Fruit fly (Drosophila melanogaster) whole organism, embryonic: ENCODE results near the gene hale.

Source experiments
- Blimp-1 ChIP-seq: fragments of 200-800 bp; sonication (Bioruptor generic); optimal IDR thresholded peaks from 3 replicates; lab custom pipeline; 2018; ENCODE audit warnings: missing biosample characterization, missing genetic modification characterization, mild to moderate bottlenecking, moderate library complexity, missing genetic modification reagents
- CG12299 ChIP-seq: fragments of 200-800 bp; sonication (Bioruptor generic); optimal IDR thresholded peaks from 2 replicates; lab custom pipeline; 2018; ENCODE audit warnings: missing biosample characterization, mild to moderate bottlenecking, missing genetic modification characterization
- CG13424 ChIP-seq: fragments of 200-800 bp; sonication (Bioruptor generic); optimal IDR thresholded peaks from 2 replicates; lab custom pipeline; 2019; ENCODE audit warnings: missing biosample characterization, mild to moderate bottlenecking, missing genetic modification characterization, moderate library complexity
- CG15073 ChIP-seq: fragments of 200-800 bp; sonication (Bioruptor generic); optimal IDR thresholded peaks from 2 replicates; lab custom pipeline; 2016; ENCODE audit warnings: missing biosample characterization, missing genetic modification characterization
- CG17186 ChIP-seq: fragments of 200-800 bp; sonication (Bioruptor generic); optimal IDR thresholded peaks from 3 replicates; lab custom pipeline; 2017; ENCODE audit warnings: missing biosample characterization, missing genetic modification reagents, missing genetic modification characterization
- CG2116 ChIP-seq: fragments of 200-800 bp; sonication (Bioruptor generic); optimal IDR thresholded peaks from 3 replicates; lab custom pipeline; 2018; ENCODE audit warnings: missing biosample characterization, mild to moderate bottlenecking, missing genetic modification characterization
- CG2129 ChIP-seq: fragments of 200-800 bp; sonication (Bioruptor generic); IDR thresholded peaks from 2 replicates; pipeline ENCODE4 v1.3.6; 2022; ENCODE audit warnings: missing biosample characterization, missing genetic modification characterization; ENCODE audit not compliant: partially characterized antibody
- CG3838 ChIP-seq: fragments of 200-800 bp; sonication (Bioruptor generic); optimal IDR thresholded peaks from 3 replicates; lab custom pipeline; 2016; ENCODE audit warnings: missing biosample characterization, missing genetic modification characterization
- CG43689 ChIP-seq: fragments of 200-800 bp; sonication (Bioruptor generic); IDR thresholded peaks from 2 replicates; pipeline ENCODE4 v1.3.6; 2022; ENCODE audit warnings: missing biosample characterization, missing genetic modification characterization
- CG6654 ChIP-seq: fragments of 200-800 bp; sonication (Bioruptor generic); optimal IDR thresholded peaks from 2 replicates; lab custom pipeline; 2017; ENCODE audit warnings: missing biosample characterization, mild to moderate bottlenecking, missing genetic modification characterization
- CG7271 ChIP-seq: fragments of 200-800 bp; sonication (Bioruptor generic); optimal IDR thresholded peaks from 2 replicates; lab custom pipeline; 2018; ENCODE audit warnings: missing biosample characterization, mild to moderate bottlenecking, missing genetic modification characterization, moderate library complexity
- CG7357 ChIP-seq: fragments of 200-800 bp; sonication (Bioruptor generic); IDR thresholded peaks from 3 replicates; pipeline ENCODE4 v1.3.6; 2022; ENCODE audit warnings: missing biosample characterization, missing genetic modification characterization
- CG7963 ChIP-seq: fragments of 200-800 bp; sonication (Bioruptor generic); IDR thresholded peaks from 3 replicates; pipeline ENCODE4 v1.3.6; 2022; ENCODE audit warnings: missing biosample characterization, missing genetic modification characterization; ENCODE audit not compliant: partially characterized antibody
- CHES-1-like ChIP-seq: fragments of 200-800 bp; sonication (Bioruptor generic); optimal IDR thresholded peaks from 2 replicates; lab custom pipeline; 2016; ENCODE audit warnings: missing biosample characterization, missing genetic modification characterization
- ERR ChIP-seq: fragments of 200-800 bp; sonication (Bioruptor generic); optimal IDR thresholded peaks from 2 replicates; lab custom pipeline; 2016; ENCODE audit warnings: missing biosample characterization, missing genetic modification characterization
- Ets65A ChIP-seq: fragments of 200-800 bp; sonication (Bioruptor generic); peaks from one replicate; lab custom pipeline; 2016; ENCODE audit warnings: missing biosample characterization, missing genetic modification characterization
- H2.0 ChIP-seq: fragments of 200-800 bp; sonication (Bioruptor generic); IDR thresholded peaks from 2 replicates; pipeline ENCODE4 v1.3.6; 2022; ENCODE audit warnings: missing biosample characterization, missing genetic modification characterization
- HmgD ChIP-seq: fragments of 200-800 bp; sonication (Bioruptor generic); optimal IDR thresholded peaks from 3 replicates; lab custom pipeline; 2016; ENCODE audit warnings: missing biosample characterization, missing genetic modification characterization
- Hr51 ChIP-seq, 2 experiments: fragments of 200-800 bp; sonication (Bioruptor generic); optimal IDR thresholded peaks; 2 replicates in 1 of 2; 3 replicates in 1 of 2; lab custom pipeline; 2016 to 2018; ENCODE audit warnings: missing biosample characterization in 2 of 2, missing genetic modification characterization in 2 of 2, mild to moderate bottlenecking in 1 of 2, moderate library complexity in 1 of 2
- Lhr ChIP-seq: fragments of 200-800 bp; sonication (Bioruptor generic); optimal IDR thresholded peaks from 3 replicates; lab custom pipeline; 2017; ENCODE audit warnings: mild to moderate bottlenecking, missing biosample characterization, missing genetic modification reagents, missing genetic modification characterization
- Neu2 ChIP-seq: fragments of 200-800 bp; sonication (Bioruptor generic); optimal IDR thresholded peaks from 3 replicates; lab custom pipeline; 2016; ENCODE audit warnings: missing biosample characterization, missing genetic modification characterization, borderline replicate concordance
- Nf-YA ChIP-seq: fragments of 200-800 bp; sonication (Bioruptor generic); IDR thresholded peaks from 2 replicates; pipeline ENCODE4 v1.3.6; 2022; ENCODE audit warnings: missing biosample characterization, missing genetic modification characterization
- Oli ChIP-seq: fragments of 200-800 bp; sonication (Bioruptor generic); optimal IDR thresholded peaks from 2 replicates; lab custom pipeline; 2018; ENCODE audit warnings: missing biosample characterization, mild to moderate bottlenecking, missing genetic modification characterization, moderate library complexity
- Sox100B ChIP-seq: fragments of 200-800 bp; sonication (Bioruptor generic); optimal IDR thresholded peaks from 3 replicates; lab custom pipeline; 2018; ENCODE audit warnings: missing biosample characterization, mild to moderate bottlenecking, missing genetic modification characterization
- Xbp1 ChIP-seq: fragments of 200-800 bp; sonication (Bioruptor generic); optimal IDR thresholded peaks from 3 replicates; lab custom pipeline; 2016; ENCODE audit warnings: missing biosample characterization, mild to moderate bottlenecking, missing genetic modification characterization
- ac ChIP-seq: fragments of 200-800 bp; sonication (Bioruptor generic); optimal IDR thresholded peaks from 3 replicates; lab custom pipeline; 2017; ENCODE audit warnings: missing biosample characterization, mild to moderate bottlenecking, missing genetic modification characterization
- ato ChIP-seq: fragments of 200-800 bp; sonication (Bioruptor generic); IDR thresholded peaks from 2 replicates; pipeline ENCODE4 v1.3.6; 2022; ENCODE audit warnings: missing biosample characterization, missing genetic modification characterization; ENCODE audit not compliant: partially characterized antibody
- bowl ChIP-seq: fragments of 200-800 bp; sonication (Bioruptor generic); IDR thresholded peaks from 2 replicates; pipeline ENCODE4 v1.3.6; 2022; ENCODE audit warnings: missing biosample characterization, missing genetic modification characterization
- cad ChIP-seq: fragments of >200 bp; optimal IDR thresholded peaks from 2 replicates; lab custom pipeline; 2017; ENCODE audit warnings: missing biosample characterization, missing genetic modification characterization
- chm ChIP-seq: fragments of 200-800 bp; sonication (Bioruptor generic); IDR thresholded peaks from 2 replicates; pipeline ENCODE4 v1.3.6; 2022; ENCODE audit warnings: missing biosample characterization, missing genetic modification characterization
- ems ChIP-seq: fragments of 200-800 bp; sonication (Bioruptor generic); optimal IDR thresholded peaks from 3 replicates; lab custom pipeline; 2016; ENCODE audit warnings: missing biosample characterization, missing genetic modification characterization
- eve ChIP-seq, 2 experiments: fragments of >200 bp; optimal IDR thresholded peaks; 2 replicates each; lab custom pipeline; 2017; ENCODE audit warnings: missing biosample characterization in 2 of 2, missing genetic modification characterization in 2 of 2
- fd96Cb ChIP-seq: fragments of 200-800 bp; sonication (Bioruptor generic); optimal IDR thresholded peaks from 2 replicates; lab custom pipeline; 2018; ENCODE audit warnings: missing biosample characterization, mild to moderate bottlenecking, missing genetic modification characterization, moderate library complexity
- fru ChIP-seq: fragments of >200 bp; optimal IDR thresholded peaks from 2 replicates; lab custom pipeline; 2017
- gcm ChIP-seq: fragments of 200-800 bp; sonication (Bioruptor generic); optimal IDR thresholded peaks from 2 replicates; lab custom pipeline; 2019; ENCODE audit warnings: missing biosample characterization, mild to moderate bottlenecking, missing genetic modification characterization, moderate library complexity
- gfzf ChIP-seq: fragments of 200-800 bp; sonication (Bioruptor generic); optimal IDR thresholded peaks from 2 replicates; lab custom pipeline; 2016; ENCODE audit warnings: missing biosample characterization, mild to moderate bottlenecking, missing genetic modification characterization, moderate library complexity
- gsb-n ChIP-seq: fragments of 200-800 bp; sonication (Bioruptor generic); optimal IDR thresholded peaks from 3 replicates; lab custom pipeline; 2018; ENCODE audit warnings: missing biosample characterization, mild to moderate bottlenecking, missing genetic modification characterization
- insv ChIP-seq, 2 experiments: fragments of 200-800 bp; sonication (Bioruptor generic); optimal IDR thresholded peaks; 3 replicates each; lab custom pipeline; 2016 to 2018; ENCODE audit warnings: missing biosample characterization in 2 of 2, missing genetic modification characterization in 2 of 2
- jigr1 ChIP-seq: fragments of 200-800 bp; sonication (Bioruptor generic); IDR thresholded peaks from 3 replicates; pipeline ENCODE4 v1.3.6; 2022; ENCODE audit warnings: missing biosample characterization, missing genetic modification characterization
- lab ChIP-seq: fragments of 200-800 bp; sonication (Bioruptor generic); optimal IDR thresholded peaks from 3 replicates; lab custom pipeline; 2017; ENCODE audit warnings: missing biosample characterization, missing genetic modification characterization, mild to moderate bottlenecking, moderate library complexity, missing genetic modification reagents
- lilli ChIP-seq: fragments of 200-800 bp; sonication (Bioruptor generic); optimal IDR thresholded peaks from 3 replicates; lab custom pipeline; 2016; ENCODE audit warnings: missing biosample characterization, missing genetic modification characterization
- maf-S ChIP-seq: fragments of 200-800 bp; sonication (Bioruptor generic); optimal IDR thresholded peaks from 2 replicates; lab custom pipeline; 2016; ENCODE audit warnings: missing biosample characterization, missing genetic modification characterization
- odd ChIP-seq: fragments of 200-800 bp; sonication (Bioruptor generic); optimal IDR thresholded peaks from 2 replicates; lab custom pipeline; 2017; ENCODE audit warnings: missing biosample characterization, mild to moderate bottlenecking, missing genetic modification characterization
- pzg ChIP-seq: fragments of 200-800 bp; sonication (Bioruptor generic); optimal IDR thresholded peaks from 3 replicates; lab custom pipeline; 2018; ENCODE audit warnings: missing biosample characterization, mild to moderate bottlenecking, missing genetic modification characterization, moderate library complexity
- run ChIP-seq: fragments of 200-800 bp; sonication (Bioruptor generic); optimal IDR thresholded peaks from 3 replicates; lab custom pipeline; 2018; ENCODE audit warnings: missing biosample characterization, mild to moderate bottlenecking, missing genetic modification characterization
- ssp ChIP-seq: fragments of 200-800 bp; sonication (Bioruptor generic); IDR thresholded peaks from 2 replicates; pipeline ENCODE4 v1.3.6; 2022; ENCODE audit warnings: missing biosample characterization, missing genetic modification characterization
- ttk ChIP-seq: fragments of 200-800 bp; sonication (Bioruptor generic); IDR thresholded peaks from 2 replicates; pipeline ENCODE4 v2.1.2; 2022; ENCODE audit warnings: missing biosample characterization, missing genetic modification characterization
- usp ChIP-seq: fragments of >200 bp; optimal IDR thresholded peaks from 2 replicates; lab custom pipeline; 2017; ENCODE audit warnings: missing biosample characterization, missing genetic modification characterization
- wek ChIP-seq: fragments of 200-800 bp; sonication (Bioruptor generic); optimal IDR thresholded peaks from 3 replicates; lab custom pipeline; 2018; ENCODE audit warnings: missing biosample characterization, mild to moderate bottlenecking, missing genetic modification characterization, moderate library complexity

The hale gene

dm6 chr3L:20002482-20003234 is 17.0 kb upstream of the hale start, which contains the start of gene CG7668 (continued):
- TF ChIP-seq jigr1 (GFP tag; lab: Robert Waterston, UW) (peak; percentile 60; the same call in 1 of the 3 replicates), odd (GFP tag; lab: Kevin White, UChicago) (peak; percentile 82), Ets65A (GFP tag; lab: Kevin White, UChicago) (peak; percentile 97), ttk (GFP tag; lab: Robert Waterston, UW) (peak; percentile 92), ssp (GFP tag; lab: Robert Waterston, UW) (no peak; the same call in none of the 2 replicates), H2.0 (GFP tag; lab: Robert Waterston, UW) (peak; percentile 89), Hr51 (GFP tag; optimal IDR thresholded peaks at IDR 0.05; lab: Kevin White, UChicago) (peak; percentile 77 to 92), cad (no peak), CG43689 (GFP tag; lab: Robert Waterston, UW) (no peak), Lhr (peak; percentile 82), CG7357 (GFP tag; lab: Robert Waterston, UW) (peak; percentile 72), lilli (GFP tag; lab: Kevin White, UChicago) (peak; percentile 90), CG2129 (GFP tag; lab: Robert Waterston, UW) (no peak), eve (GFP tag; optimal IDR thresholded peaks at IDR 0.05; lab: Kevin White, UChicago) (peak in 1 of 2 experiments; percentile 69), maf-S (GFP tag; lab: Kevin White, UChicago) (peak; percentile 72), fru (lab: Kevin White, UChicago) (no peak), gfzf (GFP tag; lab: Kevin White, UChicago) (peak; percentile 81), ato (no peak), Nf-YA (GFP tag; lab: Robert Waterston, UW) (peak; percentile 75), ERR (GFP tag; lab: Kevin White, UChicago) (peak; percentile 65), CG7963 (GFP tag; lab: Robert Waterston, UW) (no peak), Neu2 (GFP tag; lab: Kevin White, UChicago) (peak; percentile 8), Sox100B (GFP tag; lab: Kevin White, UChicago) (peak; percentile 83), Blimp-1 (GFP tag; lab: Kevin White, UChicago) (peak; percentile 83), Oli (peak; percentile 89), ac (GFP tag; lab: Kevin White, UChicago) (peak; percentile 57), CG6654 (GFP tag; lab: Kevin White, UChicago) (peak; percentile 67), bowl (peak; percentile 86), gsb-n (peak; percentile 87), pzg (peak; percentile 62), lab (peak; percentile 92), insv (GFP tag; optimal IDR thresholded peaks at IDR 0.05; lab: Kevin White, UChicago) (peak in 1 of 2 experiments; percentile 64), CG3838 (GFP tag; lab: Kevin White, UChicago) (peak; percentile 41), CG15073 (no peak), CHES-1-like (peak; percentile 84), CG17186 (GFP tag; lab: Kevin White, UChicago) (peak; percentile 70), CG12299 (tag; lab: Kevin White, UChicago) (peak; percentile 88), usp (GFP tag; lab: Kevin White, UChicago) (no peak), CG13424 (tag; lab: Kevin White, UChicago) (peak; percentile 93), gcm (peak; percentile 93), CG7271 (tag; lab: Kevin White, UChicago) (peak; percentile 85), CG2116 (GFP tag; lab: Kevin White, UChicago) (peak; percentile 68), wek (GFP tag; lab: Kevin White, UChicago) (peak; percentile 98), HmgD (GFP tag; lab: Kevin White, UChicago) (peak; percentile 77), chm (GFP tag; lab: Robert Waterston, UW) (no peak; the same call in 1 of the 2 replicates), run (tag; lab: Kevin White, UChicago) (peak; percentile 85), ems (GFP tag; lab: Kevin White, UChicago) (peak; percentile 84), fd96Cb (tag; lab: Kevin White, UChicago) (peak; percentile 87), Xbp1 (peak; percentile 91)
